Worm (Caenorhabditis elegans): ENCODE data around the gene str-170.

Gene str-170

ce11 chrIV:4913090-4913489 is 35.9 kb downstream of the str-170 start, which contains the start of gene str-156:
TSS of gene str-156 (plus strand) at chrIV:4913390.
- TF ChIP-seq mef-2 (tag; optimal IDR thresholded peaks at IDR 0.05) (no peak), egl-27 (tag; optimal IDR thresholded peaks at IDR 0.05) (no peak), hlh-4 (tag; optimal IDR thresholded peaks at IDR 0.05) (no peak), unc-86 (tag; optimal IDR thresholded peaks at IDR 0.05) (no peak), hlh-17 (GFP tag; optimal IDR thresholded peaks at IDR 0.05; ENCODE audit: borderline replicate concordance) (no peak), aly-2 (tag; optimal IDR thresholded peaks at IDR 0.05) (no peak), unc-130 (tag; optimal IDR thresholded peaks at IDR 0.05) (no peak), lir-3 (tag; optimal IDR thresholded peaks at IDR 0.05; ENCODE audit: poor library complexity) (no peak), lin-35 (GFP tag; optimal IDR thresholded peaks at IDR 0.05) (no peak), nhr-237 (tag; optimal IDR thresholded peaks at IDR 0.05) (no peak), ceh-88 (GFP tag; IDR thresholded peaks at IDR 0.05) (no peak), C16A3.4 (tag; optimal IDR thresholded peaks at IDR 0.05) (no peak), irx-1 (tag; optimal IDR thresholded peaks at IDR 0.05) (no peak), ces-1 (GFP tag; optimal IDR thresholded peaks at IDR 0.05) (no peak), dpl-1 (GFP tag; optimal IDR thresholded peaks at IDR 0.05) (no peak), xbp-1 (tag; optimal IDR thresholded peaks at IDR 0.05) (no peak), nhr-19 (GFP tag; conservative IDR thresholded peaks at IDR 0.05) (no peak), swsn-7 (tag; optimal IDR thresholded peaks at IDR 0.05) (no peak), ets-5 (GFP tag; IDR thresholded peaks at IDR 0.05) (no peak), lin-14 (GFP tag; optimal IDR thresholded peaks at IDR 0.05) (no peak)

- TF ChIP-seq aha-1 (tag; optimal IDR thresholded peaks at IDR 0.05) (no peak), dsc-1 (tag; optimal IDR thresholded peaks at IDR 0.05) (no peak), pqm-1 (tag; optimal IDR thresholded peaks at IDR 0.05) (no peak), mab-9 (GFP tag; IDR thresholded peaks at IDR 0.05) (no peak), mep-1 (tag; optimal IDR thresholded peaks at IDR 0.05) (no peak), ama-1 (optimal IDR thresholded peaks at IDR 0.05) (no peak), ceh-63 (GFP tag; optimal IDR thresholded peaks at IDR 0.05) (no peak), fkh-10 (GFP tag; optimal IDR thresholded peaks at IDR 0.05) (no peak), unc-130 (tag; optimal IDR thresholded peaks at IDR 0.05) (no peak)
These were observed 38.5 kb downstream of the str-170 start, which contains the start of gene str-155 for ce11 chrIV:4915689-4916088. TSS of gene str-155 (plus strand) at chrIV:4915989.

ce11 chrIV:4917774-4918173 is 40.6 kb downstream of the str-170 start, which contains the start of gene str-158:
TSS of gene str-158 (plus strand) at chrIV:4918074.
- no peak for TF ChIP-seq nhr-85 (tag)
- TF ChIP-seq pqm-1 (tag; optimal IDR thresholded peaks at IDR 0.05) = no peak
- TF ChIP-seq tbx-2 (tag; optimal IDR thresholded peaks at IDR 0.05) = no peak
- no peak for TF ChIP-seq ceh-88 (GFP tag; IDR thresholded peaks at IDR 0.05)
- TF ChIP-seq fkh-8 (tag; optimal IDR thresholded peaks at IDR 0.05) = no peak
- TF ChIP-seq dpl-1 (GFP tag; optimal IDR thresholded peaks at IDR 0.05) = no peak
- no peak for TF ChIP-seq unc-30 (tag; optimal IDR thresholded peaks at IDR 0.05)
- no peak for TF ChIP-seq efl-1 (optimal IDR thresholded peaks at IDR 0.05)
- TF ChIP-seq efl-1 (GFP tag; optimal IDR thresholded peaks at IDR 0.05 in 1 of 2) = no peak
- TF ChIP-seq vab-15 (tag; optimal IDR thresholded peaks at IDR 0.05) = no peak
- no peak for TF ChIP-seq fos-1 (tag; optimal IDR thresholded peaks at IDR 0.05)
